Worm (Caenorhabditis elegans) whole organism, L2 larva: Measurements from ENCODE around the gene trpp-11.
A peak's percentile ranks its signal among the peaks of the same experiment; 100 is the strongest.

Source experiments
- C34F6.9 ChIP-seq: fragments of 150-350 bp; optimal IDR thresholded peaks from 2 replicates; lab custom pipeline; 2014; ENCODE audit warnings: missing biosample characterization, missing genetic modification characterization
- F13H6.1 ChIP-seq: sonication (generic microtip); optimal IDR thresholded peaks from 2 replicates; lab custom pipeline; 2016; ENCODE audit warnings: missing genetic modification characterization, missing compliant biosample characterization
- Y55F3AM.14 ChIP-seq: fragments of 200-800 bp; sonication (Bioruptor generic); optimal IDR thresholded peaks from 2 replicates; lab custom pipeline; 2018; ENCODE audit warnings: mild to moderate bottlenecking, missing genetic modification characterization, missing compliant biosample characterization
- alr-1 ChIP-seq: fragments of 150-350 bp; optimal IDR thresholded peaks from 2 replicates; lab custom pipeline; 2014; ENCODE audit warnings: missing biosample characterization, missing genetic modification characterization
- aly-2 ChIP-seq: fragments of 150-350 bp; optimal IDR thresholded peaks from 2 replicates; lab custom pipeline; 2014; ENCODE audit warnings: missing biosample characterization, missing genetic modification characterization
- ama-1 ChIP-seq: fragments of 150-350 bp; optimal IDR thresholded peaks from 2 replicates; lab custom pipeline; 2018; ENCODE audit warnings: inconsistent platforms
- blmp-1 ChIP-seq: sonication (generic microtip); optimal IDR thresholded peaks from 2 replicates; lab custom pipeline; 2017; ENCODE audit warnings: missing genetic modification characterization, mild to moderate bottlenecking, missing compliant biosample characterization, antibody characterized with exemption, moderate library complexity; ENCODE audit not compliant: insufficient read depth
- ceh-16 ChIP-seq: fragments of 150-350 bp; optimal IDR thresholded peaks from 2 replicates; lab custom pipeline; 2014; ENCODE audit warnings: missing biosample characterization, missing genetic modification characterization
- ceh-82 ChIP-seq: fragments of 150-350 bp; optimal IDR thresholded peaks from 2 replicates; lab custom pipeline; 2014; ENCODE audit warnings: missing biosample characterization, missing genetic modification characterization
- crh-2 ChIP-seq: sonication (generic microtip); optimal IDR thresholded peaks from 2 replicates; lab custom pipeline; 2017; ENCODE audit warnings: missing biosample characterization, missing genetic modification characterization
- dmd-4 ChIP-seq: sonication (generic microtip); optimal IDR thresholded peaks from 2 replicates; lab custom pipeline; 2017; ENCODE audit warnings: missing biosample characterization, missing genetic modification characterization
- egl-27 ChIP-seq: sonication (generic microtip); optimal IDR thresholded peaks from 3 replicates; lab custom pipeline; 2017; ENCODE audit warnings: missing biosample characterization, missing genetic modification reagents, missing genetic modification characterization
- elt-1 ChIP-seq: fragments of 150-350 bp; optimal IDR thresholded peaks from 2 replicates; lab custom pipeline; 2014; ENCODE audit warnings: missing biosample characterization, missing genetic modification characterization
- elt-3 ChIP-seq: sonication (generic microtip); optimal IDR thresholded peaks from 2 replicates; lab custom pipeline; 2017; ENCODE audit warnings: missing biosample characterization, missing genetic modification characterization
- fos-1 ChIP-seq: fragments of 150-350 bp; optimal IDR thresholded peaks from 2 replicates; lab custom pipeline; 2014; ENCODE audit warnings: missing biosample characterization, missing genetic modification characterization
- gmeb-1 ChIP-seq: fragments of 150-350 bp; optimal IDR thresholded peaks from 2 replicates; lab custom pipeline; 2014; ENCODE audit warnings: missing biosample characterization, missing genetic modification characterization
- lin-13 ChIP-seq: fragments of 150-350 bp; optimal IDR thresholded peaks from 2 replicates; lab custom pipeline; 2014; ENCODE audit warnings: missing biosample characterization, missing genetic modification reagents, missing genetic modification characterization
- lsy-2 ChIP-seq, 2 experiments: fragments of 150-350 bp in 1 of 2; sonication (generic microtip) in 1 of 2; optimal IDR thresholded peaks; 2 replicates each; lab custom pipeline; 2014 to 2017; ENCODE audit warnings: missing biosample characterization in 2 of 2, missing genetic modification characterization in 2 of 2
- mab-5 ChIP-seq: fragments of 150-350 bp; optimal IDR thresholded peaks from 2 replicates; lab custom pipeline; 2014; ENCODE audit warnings: missing biosample characterization, missing genetic modification characterization
- mbf-1 ChIP-seq: sonication (generic microtip); optimal IDR thresholded peaks from 2 replicates; lab custom pipeline; 2017; ENCODE audit warnings: missing biosample characterization, missing genetic modification characterization
- mdl-1 ChIP-seq, 2 experiments: fragments of 150-350 bp in 1 of 2; sonication (generic microtip) in 1 of 2; optimal IDR thresholded peaks; 2 replicates each; lab custom pipeline; 2017; ENCODE audit warnings: missing biosample characterization in 2 of 2, missing genetic modification characterization in 2 of 2
- nhr-10 ChIP-seq: sonication (generic microtip); optimal IDR thresholded peaks from 2 replicates; lab custom pipeline; 2017; ENCODE audit warnings: missing biosample characterization, missing genetic modification characterization
- nhr-11 ChIP-seq: fragments of 150-350 bp; optimal IDR thresholded peaks from 2 replicates; lab custom pipeline; 2014; ENCODE audit warnings: missing biosample characterization, missing genetic modification characterization
- nhr-12 ChIP-seq: fragments of 150-350 bp; optimal IDR thresholded peaks from 2 replicates; lab custom pipeline; 2014; ENCODE audit warnings: missing biosample characterization, missing genetic modification characterization
- nhr-129 ChIP-seq: fragments of 150-350 bp; optimal IDR thresholded peaks from 2 replicates; lab custom pipeline; 2014; ENCODE audit warnings: missing biosample characterization, missing genetic modification characterization
- nhr-21 ChIP-seq: fragments of 150-350 bp; optimal IDR thresholded peaks from 2 replicates; lab custom pipeline; 2014; ENCODE audit warnings: missing biosample characterization, missing genetic modification characterization
- nhr-23 ChIP-seq: fragments of 150-350 bp; optimal IDR thresholded peaks from 2 replicates; lab custom pipeline; 2014; ENCODE audit warnings: missing biosample characterization, missing genetic modification reagents, missing genetic modification characterization
- nhr-237 ChIP-seq: fragments of 150-350 bp; optimal IDR thresholded peaks from 2 replicates; lab custom pipeline; 2014; ENCODE audit warnings: missing biosample characterization, missing genetic modification characterization
- nhr-25 ChIP-seq: fragments of 150-350 bp; sonication (generic microtip); optimal IDR thresholded peaks from 3 replicates; lab custom pipeline; 2014; ENCODE audit warnings: missing biosample characterization, missing genetic modification characterization
- nhr-6 ChIP-seq: fragments of 150-350 bp; optimal IDR thresholded peaks from 2 replicates; lab custom pipeline; 2014; ENCODE audit warnings: missing biosample characterization, missing genetic modification characterization
- nhr-77 ChIP-seq: fragments of 150-350 bp; optimal IDR thresholded peaks from 2 replicates; lab custom pipeline; 2014; ENCODE audit warnings: missing biosample characterization, missing genetic modification characterization
- skn-1 ChIP-seq: sonication (generic microtip); optimal IDR thresholded peaks from 2 replicates; lab custom pipeline; 2017; ENCODE audit warnings: missing biosample characterization, missing genetic modification characterization
- sma-3 ChIP-seq: sonication (generic microtip); optimal IDR thresholded peaks from 2 replicates; lab custom pipeline; 2016; ENCODE audit warnings: missing genetic modification reagents, missing genetic modification characterization, missing compliant biosample characterization
- sma-9 ChIP-seq, 2 experiments: fragments of 150-350 bp in 1 of 2; sonication (generic microtip) in 1 of 2; optimal IDR thresholded peaks; 2 replicates each; lab custom pipeline; 2014 to 2016; ENCODE audit warnings: missing genetic modification characterization in 2 of 2, mild to moderate bottlenecking in 1 of 2, missing biosample characterization in 1 of 2, missing compliant biosample characterization in 1 of 2, missing genetic modification reagents in 1 of 2, moderate library complexity in 1 of 2
- unc-39 ChIP-seq: fragments of 150-350 bp; optimal IDR thresholded peaks from 2 replicates; lab custom pipeline; 2014; ENCODE audit warnings: missing biosample characterization, missing genetic modification characterization
- unc-55 ChIP-seq: fragments of 150-350 bp; sonication (generic microtip); optimal IDR thresholded peaks from 3 replicates; lab custom pipeline; 2014; ENCODE audit warnings: missing biosample characterization, missing genetic modification reagents, missing genetic modification characterization
- zag-1 ChIP-seq: fragments of 150-350 bp; optimal IDR thresholded peaks from 2 replicates; lab custom pipeline; 2014; ENCODE audit warnings: missing biosample characterization, missing genetic modification characterization
- ztf-1 ChIP-seq: fragments of 200-800 bp; sonication (Bioruptor generic); conservative IDR thresholded peaks from 2 replicates; pipeline ENCODE4 v1.3.6; 2022; ENCODE audit warnings: missing genetic modification characterization, missing compliant biosample characterization
- ztf-11 ChIP-seq: sonication (generic microtip); optimal IDR thresholded peaks from 2 replicates; lab custom pipeline; 2017; ENCODE audit warnings: missing biosample characterization, missing genetic modification characterization
- ztf-4 ChIP-seq: fragments of 150-350 bp; optimal IDR thresholded peaks from 2 replicates; lab custom pipeline; 2014; ENCODE audit warnings: missing biosample characterization, missing genetic modification characterization

trpp-11 gene

DNA sequence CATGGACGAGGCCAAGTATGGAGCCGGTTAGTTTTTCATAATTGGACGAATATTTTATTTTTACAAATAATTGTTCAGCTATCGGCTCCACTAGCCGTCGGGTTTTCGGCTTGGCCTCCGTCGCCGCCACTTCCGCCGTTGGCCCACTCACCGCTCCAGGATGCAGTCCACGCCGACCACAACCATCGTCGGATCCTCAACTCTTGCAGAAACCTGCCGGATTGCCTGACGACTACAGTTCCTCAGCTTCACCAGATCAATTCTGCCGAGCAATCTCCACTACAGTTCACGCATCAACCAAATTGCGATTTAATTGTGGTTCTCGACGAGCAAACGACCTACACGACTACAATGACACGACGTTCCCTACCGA lies 39.5 kb downstream of the trpp-11 start:
- TF ChIP-seq skn-1 (tag; lab: Kevin White, UChicago), result no peak
- TF ChIP-seq sma-3 (GFP tag; lab: Kevin White, UChicago), result no peak
- peak; percentile 14 for TF ChIP-seq Y55F3AM.14 (GFP tag; lab: Kevin White, UChicago)

- TF ChIP-seq nhr-6 (no peak), ama-1 (lab: Kevin White, UChicago) (peak; percentile 30)
Observed at ce11 chrIII:835208-835607, 40.3 kb downstream of the trpp-11 start.

- peak; percentile 97 for TF ChIP-seq Y55F3AM.14 (GFP tag; lab: Kevin White, UChicago)
- no peak for TF ChIP-seq nhr-11 (tag; lab: Kevin White, UChicago)
- TF ChIP-seq ama-1 (lab: Kevin White, UChicago), result peak; percentile 94
- peak; percentile 59 for TF ChIP-seq mab-5
- TF ChIP-seq unc-39 (tag; lab: Kevin White, UChicago), result peak; percentile 74
- no peak for TF ChIP-seq nhr-12 (tag; lab: Kevin White, UChicago)
- TF ChIP-seq nhr-25 (tag; lab: Kevin White, UChicago), result peak; percentile 76
- TF ChIP-seq zag-1 (tag; lab: Kevin White, UChicago), result peak; percentile 3
- no peak for TF ChIP-seq aly-2 (tag; lab: Kevin White, UChicago)
- no peak for TF ChIP-seq dmd-4 (tag; lab: Kevin White, UChicago)
- peak; percentile 33 for TF ChIP-seq gmeb-1 (tag; lab: Kevin White, UChicago)
- TF ChIP-seq C34F6.9 (tag; lab: Kevin White, UChicago), result no peak
- TF ChIP-seq ztf-11 (tag; lab: Kevin White, UChicago), result no peak
- peak; percentile 43 for TF ChIP-seq unc-55 (GFP tag; lab: Kevin White, UChicago)
- peak; percentile 63 for TF ChIP-seq lin-13
- no peak for TF ChIP-seq nhr-23 (tag; lab: Kevin White, UChicago)
- TF ChIP-seq elt-3 (tag; lab: Kevin White, UChicago), result no peak
- TF ChIP-seq elt-1 (tag; lab: Kevin White, UChicago), result no peak
- TF ChIP-seq nhr-21 (tag; lab: Kevin White, UChicago), result peak; percentile 79
- TF ChIP-seq ztf-4 (tag; lab: Kevin White, UChicago), result peak; percentile 87
- no peak for TF ChIP-seq nhr-237 (tag; lab: Kevin White, UChicago)
- TF ChIP-seq blmp-1, result peak; percentile 10
- TF ChIP-seq ceh-82 (tag; lab: Kevin White, UChicago), result peak; percentile 20
- TF ChIP-seq nhr-6, result peak; percentile 66
- peak; percentile 78 for TF ChIP-seq sma-3 (GFP tag; lab: Kevin White, UChicago)
- TF ChIP-seq mdl-1 (tag; optimal IDR thresholded peaks at IDR 0.05; lab: Kevin White, UChicago), result peak; percentile 33 to 57
- no peak for TF ChIP-seq nhr-77 (tag; lab: Kevin White, UChicago)
- no peak for TF ChIP-seq nhr-10
- peak; percentile 38 for TF ChIP-seq skn-1 (tag; lab: Kevin White, UChicago)
- TF ChIP-seq mbf-1 (tag; lab: Kevin White, UChicago), result peak; percentile 32
- TF ChIP-seq alr-1 (tag; lab: Kevin White, UChicago), result no peak
- peak; percentile 54 for TF ChIP-seq F13H6.1 (tag; lab: Kevin White, UChicago)
- peak; percentile 55 to 60 for TF ChIP-seq lsy-2 (tag; optimal IDR thresholded peaks at IDR 0.05; lab: Kevin White, UChicago)
- peak; percentile 61 for TF ChIP-seq sma-9 (GFP tag; optimal IDR thresholded peaks at IDR 0.05; lab: Kevin White, UChicago)
- TF ChIP-seq sma-9 (tag; optimal IDR thresholded peaks at IDR 0.05; lab: Kevin White, UChicago), result no peak
- TF ChIP-seq ceh-16 (tag; lab: Kevin White, UChicago), result no peak
- peak; percentile 49 for TF ChIP-seq egl-27 (tag; lab: Kevin White, UChicago)
- peak; percentile 55 for TF ChIP-seq crh-2 (tag; lab: Kevin White, UChicago)
- peak; percentile 61 for TF ChIP-seq nhr-129 (tag; lab: Kevin White, UChicago)
- TF ChIP-seq fos-1, result peak; percentile 28
- TF ChIP-seq ztf-1 (GFP tag; lab: Robert Waterston, UW), result no peak
Observed at ce11 chrIII:835713-836278, 40.9 kb downstream of the trpp-11 start.
